Fruit fly (Drosophila melanogaster) whole organism, embryonic: ENCODE measurements around the gene CG12773.

Experiments
- Atf6 ChIP-seq: fragments of 200-800 bp; sonication (Bioruptor generic); IDR thresholded peaks from 2 replicates; pipeline ENCODE4 v1.3.6; 2022; ENCODE audit warnings: missing biosample characterization, missing genetic modification characterization
- BEAF-32 ChIP-seq: fragments of 200-800 bp; sonication (Bioruptor generic); optimal IDR thresholded peaks from 3 replicates; lab custom pipeline; 2017; ENCODE audit warnings: missing biosample characterization, missing genetic modification characterization, mild to moderate bottlenecking, moderate library complexity, missing genetic modification reagents
- Bdp1 ChIP-seq: fragments of 200-800 bp; sonication (Bioruptor generic); optimal IDR thresholded peaks from 3 replicates; lab custom pipeline; 2016; ENCODE audit warnings: missing biosample characterization, missing genetic modification characterization
- CG10267 ChIP-seq: fragments of 200-800 bp; sonication (Bioruptor generic); optimal IDR thresholded peaks from 2 replicates; lab custom pipeline; 2018; ENCODE audit warnings: missing biosample characterization, mild to moderate bottlenecking, missing genetic modification characterization, moderate library complexity
- CG10321 ChIP-seq: fragments of 200-800 bp; sonication (Bioruptor generic); IDR thresholded peaks from 2 replicates; pipeline ENCODE4 v1.3.6; 2022; ENCODE audit warnings: missing biosample characterization, missing genetic modification characterization
- CG13287 ChIP-seq: fragments of 200-800 bp; sonication (Bioruptor generic); IDR thresholded peaks from 2 replicates; pipeline ENCODE4 v1.3.6; 2022; ENCODE audit warnings: missing biosample characterization, missing genetic modification characterization; ENCODE audit not compliant: partially characterized antibody
- CG1529 ChIP-seq: fragments of 200-800 bp; sonication (Bioruptor generic); optimal IDR thresholded peaks from 3 replicates; lab custom pipeline; 2018; ENCODE audit warnings: missing biosample characterization, missing genetic modification characterization
- CG15479 ChIP-seq: fragments of 200-800 bp; sonication (Bioruptor generic); optimal IDR thresholded peaks from 3 replicates; lab custom pipeline; 2019; ENCODE audit warnings: missing biosample characterization, mild to moderate bottlenecking, missing genetic modification characterization, moderate library complexity
- CG15514 ChIP-seq: fragments of 200-800 bp; sonication (Bioruptor generic); optimal IDR thresholded peaks from 3 replicates; lab custom pipeline; 2017; ENCODE audit warnings: missing biosample characterization, missing genetic modification characterization, mild to moderate bottlenecking, moderate library complexity, missing genetic modification reagents
- CG17359 ChIP-seq: fragments of 200-800 bp; sonication (Bioruptor generic); optimal IDR thresholded peaks from 3 replicates; lab custom pipeline; 2018; ENCODE audit warnings: missing biosample characterization, mild to moderate bottlenecking, missing genetic modification characterization, moderate library complexity
- CG18476 ChIP-seq: fragments of 200-800 bp; sonication (Bioruptor generic); optimal IDR thresholded peaks from 2 replicates; lab custom pipeline; 2016; ENCODE audit warnings: missing biosample characterization, mild to moderate bottlenecking, missing genetic modification characterization
- CG2202 ChIP-seq: fragments of 200-800 bp; sonication (Bioruptor generic); optimal IDR thresholded peaks from 2 replicates; lab custom pipeline; 2018; ENCODE audit warnings: missing biosample characterization, mild to moderate bottlenecking, missing genetic modification characterization
- CG2875 ChIP-seq: fragments of 200-800 bp; sonication (Bioruptor generic); optimal IDR thresholded peaks from 2 replicates; lab custom pipeline; 2017; ENCODE audit warnings: missing biosample characterization, mild to moderate bottlenecking, missing genetic modification characterization, missing genetic modification reagents
- CG31388 ChIP-seq: fragments of 200-800 bp; sonication (Bioruptor generic); optimal IDR thresholded peaks from 2 replicates; lab custom pipeline; 2016; ENCODE audit warnings: missing biosample characterization, missing genetic modification characterization
- CG3281 ChIP-seq: fragments of 200-800 bp; sonication (Bioruptor generic); optimal IDR thresholded peaks from 3 replicates; lab custom pipeline; 2017; ENCODE audit warnings: missing biosample characterization, mild to moderate bottlenecking, missing genetic modification characterization
- CG4328 ChIP-seq: fragments of 200-800 bp; sonication (Bioruptor generic); optimal IDR thresholded peaks from 3 replicates; lab custom pipeline; 2017; ENCODE audit warnings: missing biosample characterization, missing genetic modification reagents, missing genetic modification characterization
- CG5953 ChIP-seq: fragments of 200-800 bp; sonication (Bioruptor generic); IDR thresholded peaks from 2 replicates; pipeline ENCODE4 v1.3.6; 2022; ENCODE audit warnings: missing biosample characterization, missing genetic modification characterization
- CG6683 ChIP-seq: fragments of 200-800 bp; sonication (Bioruptor generic); optimal IDR thresholded peaks from 2 replicates; lab custom pipeline; 2017; ENCODE audit warnings: missing biosample characterization, mild to moderate bottlenecking, missing genetic modification characterization, missing genetic modification reagents
- CG7745 ChIP-seq: fragments of 200-800 bp; sonication (Bioruptor generic); optimal IDR thresholded peaks from 2 replicates; lab custom pipeline; 2018; ENCODE audit warnings: missing biosample characterization, mild to moderate bottlenecking, missing genetic modification characterization, moderate library complexity
- Dip3 ChIP-seq: fragments of 200-800 bp; sonication (Bioruptor generic); optimal IDR thresholded peaks from 3 replicates; lab custom pipeline; 2016; ENCODE audit warnings: missing biosample characterization, missing genetic modification characterization
- Dp ChIP-seq: fragments of 200-800 bp; sonication (Bioruptor generic); optimal IDR thresholded peaks from 2 replicates; lab custom pipeline; 2018; ENCODE audit warnings: missing biosample characterization, mild to moderate bottlenecking, missing genetic modification characterization, moderate library complexity
- Dref ChIP-seq: fragments of 200-800 bp; sonication (Bioruptor generic); IDR thresholded peaks from 2 replicates; pipeline ENCODE4 v1.3.6; 2022; ENCODE audit warnings: missing biosample characterization, missing genetic modification characterization
- E2f2 ChIP-seq: fragments of 200-800 bp; sonication (Bioruptor generic); IDR thresholded peaks from 2 replicates; pipeline ENCODE4 v1.3.6; 2022; ENCODE audit warnings: missing biosample characterization, missing genetic modification characterization
- ERR ChIP-seq: fragments of 200-800 bp; sonication (Bioruptor generic); optimal IDR thresholded peaks from 2 replicates; lab custom pipeline; 2016; ENCODE audit warnings: missing biosample characterization, missing genetic modification characterization
- HLH4C ChIP-seq: fragments of 200-800 bp; sonication (Bioruptor generic); IDR thresholded peaks from 3 replicates; pipeline ENCODE4 v1.3.6; 2022; ENCODE audit warnings: missing biosample characterization, missing genetic modification characterization; ENCODE audit not compliant: partially characterized antibody
- Hmx ChIP-seq: fragments of 200-800 bp; sonication (Bioruptor generic); optimal IDR thresholded peaks from 2 replicates; lab custom pipeline; 2016; ENCODE audit warnings: missing biosample characterization, missing genetic modification characterization
- MBD-R2 ChIP-seq: fragments of 200-800 bp; sonication (Bioruptor generic); IDR thresholded peaks from 2 replicates; pipeline ENCODE4 v1.3.6; 2022; ENCODE audit warnings: missing biosample characterization, missing genetic modification characterization
- MESR4 ChIP-seq: fragments of 200-800 bp; sonication (Bioruptor generic); optimal IDR thresholded peaks from 2 replicates; lab custom pipeline; 2018; ENCODE audit warnings: missing biosample characterization, mild to moderate bottlenecking, missing genetic modification characterization, moderate library complexity
- Myb ChIP-seq: fragments of 200-800 bp; sonication (Bioruptor generic); optimal IDR thresholded peaks from 2 replicates; lab custom pipeline; 2016; ENCODE audit warnings: missing biosample characterization, missing genetic modification characterization
- Pdp1 ChIP-seq, 2 experiments: fragments of 200-800 bp; sonication (Bioruptor generic); optimal IDR thresholded peaks; 3 replicates each; lab custom pipeline; 2016; ENCODE audit warnings: missing biosample characterization in 2 of 2, missing genetic modification characterization in 2 of 2, mild to moderate bottlenecking in 1 of 2, moderate library complexity in 1 of 2
- Sry-δ ChIP-seq: fragments of 200-800 bp; sonication (Bioruptor generic); optimal IDR thresholded peaks from 2 replicates; lab custom pipeline; 2016; ENCODE audit warnings: missing biosample characterization, missing genetic modification characterization
- Usf ChIP-seq: fragments of 200-800 bp; sonication (Bioruptor generic); optimal IDR thresholded peaks from 2 replicates; lab custom pipeline; 2017; ENCODE audit warnings: missing genotype, missing biosample characterization, missing genetic modification characterization
- abd-A ChIP-seq: fragments of 200-800 bp; sonication (Bioruptor generic); optimal IDR thresholded peaks from 3 replicates; lab custom pipeline; 2019; ENCODE audit warnings: missing biosample characterization, mild to moderate bottlenecking, missing genetic modification characterization, moderate library complexity
- bbx ChIP-seq: fragments of 200-800 bp; sonication (Bioruptor generic); IDR thresholded peaks from 2 replicates; pipeline ENCODE4 v1.3.6; 2022; ENCODE audit warnings: missing biosample characterization, missing genetic modification characterization; ENCODE audit not compliant: partially characterized antibody
- caup ChIP-seq: fragments of 200-800 bp; sonication (Bioruptor generic); optimal IDR thresholded peaks from 3 replicates; lab custom pipeline; 2017; ENCODE audit warnings: missing biosample characterization, mild to moderate bottlenecking, missing genetic modification characterization, moderate library complexity; ENCODE audit not compliant: severe bottlenecking
- chinmo ChIP-seq: fragments of 200-800 bp; sonication (Bioruptor generic); IDR thresholded peaks from 4 replicates; pipeline ENCODE4 v1.3.6; 2022; ENCODE audit warnings: missing biosample characterization, missing genetic modification characterization; ENCODE audit not compliant: partially characterized antibody
- dm ChIP-seq: fragments of 200-800 bp; sonication (Bioruptor generic); optimal IDR thresholded peaks from 3 replicates; lab custom pipeline; 2016; ENCODE audit warnings: missing biosample characterization, missing genetic modification characterization
- esg ChIP-seq: fragments of 200-800 bp; sonication (Bioruptor generic); conservative IDR thresholded peaks from 2 replicates; pipeline ENCODE4 v1.3.6; 2022; ENCODE audit warnings: missing biosample characterization, missing genetic modification characterization
- gfzf ChIP-seq: fragments of 200-800 bp; sonication (Bioruptor generic); optimal IDR thresholded peaks from 2 replicates; lab custom pipeline; 2016; ENCODE audit warnings: missing biosample characterization, mild to moderate bottlenecking, missing genetic modification characterization, moderate library complexity
- hth ChIP-seq: fragments of >200 bp; optimal IDR thresholded peaks from 2 replicates; lab custom pipeline; 2017; ENCODE audit warnings: inconsistent platforms
- insv ChIP-seq, 2 experiments: fragments of 200-800 bp; sonication (Bioruptor generic); optimal IDR thresholded peaks; 3 replicates each; lab custom pipeline; 2016 to 2018; ENCODE audit warnings: missing biosample characterization in 2 of 2, missing genetic modification characterization in 2 of 2
- jing ChIP-seq: fragments of 200-800 bp; sonication (Bioruptor generic); optimal IDR thresholded peaks from 2 replicates; lab custom pipeline; 2018; ENCODE audit warnings: missing biosample characterization, mild to moderate bottlenecking, missing genetic modification characterization
- kni ChIP-seq: fragments of 200-800 bp; sonication (Bioruptor generic); optimal IDR thresholded peaks from 3 replicates; lab custom pipeline; 2017; ENCODE audit warnings: mild to moderate bottlenecking, missing biosample characterization, missing genetic modification reagents, missing genetic modification characterization
- nom ChIP-seq: fragments of 200-800 bp; sonication (Bioruptor generic); optimal IDR thresholded peaks from 2 replicates; lab custom pipeline; 2017; ENCODE audit warnings: missing biosample characterization, missing genetic modification characterization, mild to moderate bottlenecking, moderate library complexity, missing genetic modification reagents
- peb ChIP-seq: fragments of 200-800 bp; sonication (Bioruptor generic); IDR thresholded peaks from 2 replicates; pipeline ENCODE4 v1.3.6; 2022; ENCODE audit warnings: missing biosample characterization, missing genetic modification characterization
- ranshi ChIP-seq: fragments of 200-800 bp; sonication (Bioruptor generic); IDR thresholded peaks from 2 replicates; pipeline ENCODE4 v1.3.6; 2022; ENCODE audit warnings: missing biosample characterization, missing genetic modification characterization
- schlank ChIP-seq: fragments of 200-800 bp; sonication (Bioruptor generic); optimal IDR thresholded peaks from 2 replicates; lab custom pipeline; 2018; ENCODE audit warnings: missing biosample characterization, mild to moderate bottlenecking, missing genetic modification characterization
- trem ChIP-seq: fragments of 200-800 bp; optimal IDR thresholded peaks from 3 replicates; lab custom pipeline; 2019; ENCODE audit warnings: missing biosample characterization, mild to moderate bottlenecking, missing genetic modification characterization, moderate library complexity
- vvl ChIP-seq: fragments of 200-800 bp; sonication (Bioruptor generic); IDR thresholded peaks from 2 replicates; pipeline ENCODE4 v1.3.6; 2022; ENCODE audit warnings: missing biosample characterization, missing genetic modification characterization

CG12773 gene

DNA sequence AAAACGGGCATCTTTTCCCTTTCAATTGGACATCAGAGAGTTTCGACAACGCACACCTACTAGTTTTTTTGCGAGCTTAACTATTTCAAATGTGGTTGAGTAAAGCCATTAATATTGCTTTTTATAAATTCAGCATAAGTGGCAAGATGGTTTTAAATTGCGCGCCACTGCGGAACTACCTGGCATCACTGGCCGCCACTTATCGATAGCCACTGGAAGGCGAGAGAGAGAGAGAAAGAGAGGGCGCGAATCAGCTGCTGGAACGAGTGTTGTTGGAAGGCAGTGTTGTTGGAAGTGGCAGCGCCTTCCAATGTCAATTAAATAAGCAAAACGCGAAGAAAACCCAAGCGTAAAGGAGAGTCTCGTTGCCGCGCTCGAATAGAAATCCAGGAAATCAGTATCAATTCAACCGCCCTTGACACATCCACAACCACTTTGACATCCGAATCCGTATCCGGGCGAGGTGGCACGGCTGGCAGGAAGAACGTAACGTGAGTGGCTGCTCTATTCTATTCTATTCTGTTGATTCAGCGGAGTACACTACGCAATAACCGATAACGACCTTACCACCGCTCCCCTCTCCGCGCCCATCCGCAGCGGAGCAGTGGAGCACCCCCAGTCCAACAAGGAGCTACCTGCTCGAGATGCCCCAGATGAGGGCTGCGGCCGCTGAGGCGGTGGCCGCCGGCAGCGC is 21.6 kb upstream of the CG12773 start, which contains the start of gene AMPKalpha:
Gene AMPKalpha, plus strand, starts transcription at position 272 of the 694 bp plus-strand sequence.
- TF ChIP-seq CG15514 (GFP tag; lab: Kevin White, UChicago) (peak; percentile 91), chinmo (GFP tag; lab: Robert Waterston, UW) (0 out of 4 replicates have a peak, but pooled peaks have one; percentile 26), peb (no peak), ERR (GFP tag; lab: Kevin White, UChicago) (no peak), CG17359 (tag; lab: Kevin White, UChicago) (no peak), Atf6 (GFP tag; lab: Robert Waterston, UW) (no peak), CG2875 (GFP tag; lab: Kevin White, UChicago) (no peak), esg (GFP tag; lab: Robert Waterston, UW) (no peak), caup (GFP tag; lab: Kevin White, UChicago) (no peak), BEAF-32 (GFP tag; lab: Kevin White, UChicago) (peak; percentile 58), CG2202 (tag; lab: Kevin White, UChicago) (no peak), CG4328 (GFP tag; lab: Kevin White, UChicago) (no peak), MESR4 (peak; percentile 89), jing (GFP tag; lab: Kevin White, UChicago) (no peak), insv (GFP tag; optimal IDR thresholded peaks at IDR 0.05; lab: Kevin White, UChicago) (no peak), CG10267 (tag; lab: Kevin White, UChicago) (peak; percentile 49), Sry-δ (peak; percentile 52), MBD-R2 (GFP tag; lab: Robert Waterston, UW) (peak; percentile 31; the same call in 1 of the 2 replicates), Dip3 (GFP tag; lab: Kevin White, UChicago) (no peak), CG31388 (no peak), abd-A (peak; percentile 24), hth (no peak), Usf (no peak), CG15479 (peak; percentile 33), E2f2 (GFP tag; lab: Robert Waterston, UW) (peak; percentile 97), CG13287 (peak; percentile 55), kni (GFP tag; lab: Kevin White, UChicago) (no peak), nom (GFP tag; lab: Kevin White, UChicago) (no peak), Hmx (no peak), CG18476 (GFP tag; lab: Kevin White, UChicago) (no peak), gfzf (GFP tag; lab: Kevin White, UChicago) (peak; percentile 16), schlank (tag; lab: Kevin White, UChicago) (no peak), trem (tag; lab: Kevin White, UChicago) (peak; percentile 64), Dp (GFP tag; lab: Kevin White, UChicago) (peak; percentile 97), Bdp1 (GFP tag; lab: Kevin White, UChicago) (no peak), CG10321 (GFP tag; lab: Robert Waterston, UW) (no peak), vvl (GFP tag; lab: Robert Waterston, UW) (peak; percentile 19; the same call in 1 of the 2 replicates), CG1529 (GFP tag; lab: Kevin White, UChicago) (no peak), Dref (GFP tag; lab: Robert Waterston, UW) (peak; percentile 81), Pdp1 (GFP tag; optimal IDR thresholded peaks at IDR 0.05; lab: Kevin White, UChicago) (peak in 1 of 2 experiments; percentile 38), CG7745 (tag; lab: Kevin White, UChicago) (no peak), bbx (GFP tag; lab: Robert Waterston, UW) (peak; percentile 62), Myb (GFP tag; lab: Kevin White, UChicago) (peak; percentile 35), dm (no peak), CG5953 (no peak), HLH4C (0 out of 3 replicates have a peak, but pooled peaks have one; percentile 24), CG3281 (GFP tag; lab: Kevin White, UChicago) (no peak), CG6683 (GFP tag; lab: Kevin White, UChicago) (no peak), ranshi (GFP tag; lab: Robert Waterston, UW) (no peak)
